Fruit fly (Drosophila melanogaster) whole organism, pupa: ENCODE results near the gene Cp15.

ENCODE experiments used
- CG10348 ChIP-seq: fragments of 200-800 bp; sonication (Bioruptor generic); IDR thresholded peaks from 2 replicates; pipeline ENCODE4 v1.3.6; 2022; ENCODE audit warnings: missing biosample characterization, missing genetic modification characterization
- CG12605 ChIP-seq: fragments of 200-800 bp; sonication (Bioruptor generic); IDR thresholded peaks from 2 replicates; pipeline ENCODE4 v1.3.6; 2022; ENCODE audit warnings: missing biosample characterization, missing genetic modification characterization
- CG13204 ChIP-seq: fragments of 200-800 bp; sonication (Bioruptor generic); optimal IDR thresholded peaks from 2 replicates; lab custom pipeline; 2018; ENCODE audit warnings: missing biosample characterization, mild to moderate bottlenecking, missing genetic modification characterization, moderate library complexity
- CG14655 ChIP-seq: fragments of 200-800 bp; sonication (Bioruptor generic); optimal IDR thresholded peaks from 3 replicates; lab custom pipeline; 2017; ENCODE audit warnings: mild to moderate bottlenecking, missing biosample characterization, missing genetic modification reagents, missing genetic modification characterization
- CG15710 ChIP-seq: fragments of 200-800 bp; sonication (Bioruptor generic); optimal IDR thresholded peaks from 2 replicates; lab custom pipeline; 2018; ENCODE audit warnings: missing biosample characterization, mild to moderate bottlenecking, missing genetic modification characterization, moderate library complexity
- CG17806 ChIP-seq: fragments of 200-800 bp; sonication (Bioruptor generic); optimal IDR thresholded peaks from 2 replicates; lab custom pipeline; 2018; ENCODE audit warnings: missing biosample characterization, mild to moderate bottlenecking, missing genetic modification characterization, moderate library complexity
- CG32121 ChIP-seq: fragments of 200-800 bp; sonication (Bioruptor generic); IDR thresholded peaks from 2 replicates; pipeline ENCODE4 v1.3.6; 2022; ENCODE audit warnings: missing biosample characterization, missing genetic modification characterization
- CG34367 ChIP-seq: fragments of 200-800 bp; sonication (Bioruptor generic); optimal IDR thresholded peaks from 2 replicates; lab custom pipeline; 2018; ENCODE audit warnings: missing biosample characterization, mild to moderate bottlenecking, missing genetic modification characterization
- CG4496 ChIP-seq: fragments of 200-800 bp; sonication (Bioruptor generic); IDR thresholded peaks from 3 replicates; pipeline ENCODE4 v1.3.6; 2022; ENCODE audit warnings: missing biosample characterization, missing genetic modification characterization
- CG8159 ChIP-seq: fragments of 200-800 bp; sonication (Bioruptor generic); optimal IDR thresholded peaks from 3 replicates; lab custom pipeline; 2018; ENCODE audit warnings: missing biosample characterization, mild to moderate bottlenecking, missing genetic modification characterization, moderate library complexity
- CG8301 ChIP-seq: fragments of 200-800 bp; sonication (Bioruptor generic); optimal IDR thresholded peaks from 2 replicates; lab custom pipeline; 2018; ENCODE audit warnings: missing biosample characterization, mild to moderate bottlenecking, missing genetic modification characterization
- CG9948 ChIP-seq: fragments of 200-800 bp; sonication (Bioruptor generic); optimal IDR thresholded peaks from 2 replicates; lab custom pipeline; 2018; ENCODE audit warnings: missing biosample characterization, mild to moderate bottlenecking, missing genetic modification characterization, moderate library complexity
- D1 ChIP-seq: fragments of 200-800 bp; sonication (Bioruptor generic); optimal IDR thresholded peaks from 2 replicates; lab custom pipeline; 2018; ENCODE audit warnings: missing biosample characterization, mild to moderate bottlenecking, missing genetic modification characterization, moderate library complexity
- EcR ChIP-seq: fragments of 200-800 bp; sonication (Bioruptor generic); optimal IDR thresholded peaks from 3 replicates; lab custom pipeline; 2019; ENCODE audit warnings: missing biosample characterization, missing genetic modification characterization, mild to moderate bottlenecking, moderate library complexity, missing genetic modification reagents
- Ets98B ChIP-seq: fragments of 200-800 bp; sonication (Bioruptor generic); IDR thresholded peaks from 2 replicates; pipeline ENCODE4 v1.3.6; 2022; ENCODE audit warnings: missing biosample characterization, missing genetic modification characterization
- Pif1A ChIP-seq: fragments of 200-800 bp; sonication (Bioruptor generic); optimal IDR thresholded peaks from 3 replicates; lab custom pipeline; 2016; ENCODE audit warnings: missing biosample characterization, missing genetic modification characterization
- Pif1B ChIP-seq: fragments of 200-800 bp; sonication (Bioruptor generic); optimal IDR thresholded peaks from 3 replicates; lab custom pipeline; 2016; ENCODE audit warnings: missing biosample characterization, missing genetic modification characterization
- Snoo ChIP-seq: fragments of 200-800 bp; sonication (Bioruptor generic); optimal IDR thresholded peaks from 3 replicates; lab custom pipeline; 2017; ENCODE audit warnings: missing biosample characterization, mild to moderate bottlenecking, missing genetic modification characterization, inconsistent platforms
- fd96Ca ChIP-seq: fragments of 200-800 bp; sonication (Bioruptor generic); IDR thresholded peaks from 3 replicates; pipeline ENCODE4 v1.3.6; 2022; ENCODE audit warnings: missing biosample characterization, missing genetic modification characterization
- gl ChIP-seq: fragments of 200-800 bp; sonication (Bioruptor generic); optimal IDR thresholded peaks from 2 replicates; lab custom pipeline; 2018; ENCODE audit warnings: missing biosample characterization, mild to moderate bottlenecking, missing genetic modification characterization
- rn ChIP-seq: fragments of 200-800 bp; sonication (Bioruptor generic); IDR thresholded peaks from 2 replicates; pipeline ENCODE4 v1.3.6; 2022; ENCODE audit warnings: missing biosample characterization, missing genetic modification characterization

Cp15 gene

dm6 chr3L:8707821-8708220, 20.5 kb upstream of the Cp15 start:
- peak; percentile 4 for TF ChIP-seq Pif1B (GFP tag; lab: Kevin White, UChicago)
- 0 out of 3 replicates have a peak, but pooled peaks have one; percentile 36 for TF ChIP-seq fd96Ca
- peak; percentile 20 for TF ChIP-seq CG17806 (tag; lab: Kevin White, UChicago)
- peak; percentile 15 for TF ChIP-seq Snoo (tag; lab: Kevin White, UChicago)
- TF ChIP-seq CG15710 (tag; lab: Kevin White, UChicago), result peak; percentile 29
- TF ChIP-seq CG32121 (GFP tag; lab: Robert Waterston, UW), result no peak
- no peak for TF ChIP-seq CG10348
- TF ChIP-seq CG8159 (tag; lab: Kevin White, UChicago), result peak; percentile 18
- peak; percentile 16 for TF ChIP-seq CG9948 (tag; lab: Kevin White, UChicago)
- TF ChIP-seq D1 (tag; lab: Kevin White, UChicago), result no peak
- peak; percentile 13 for TF ChIP-seq CG14655
- TF ChIP-seq, all 21 proteins: peak for 8

dm6 chr3L:8708856-8709255, 19.4 kb upstream of the Cp15 start:
- TF ChIP-seq CG14655 (no peak), EcR (GFP tag; lab: Kevin White, UChicago) (no peak), CG13204 (GFP tag; lab: Kevin White, UChicago) (no peak), CG12605 (GFP tag; lab: Robert Waterston, UW) (no peak), rn (GFP tag; lab: Robert Waterston, UW) (no peak), fd96Ca (no peak), CG32121 (GFP tag; lab: Robert Waterston, UW) (no peak), CG4496 (no peak), CG34367 (tag; lab: Kevin White, UChicago) (no peak), CG17806 (tag; lab: Kevin White, UChicago) (no peak), CG15710 (tag; lab: Kevin White, UChicago) (no peak), Snoo (tag; lab: Kevin White, UChicago) (no peak), gl (tag; lab: Kevin White, UChicago) (no peak), CG8301 (tag; lab: Kevin White, UChicago) (no peak), Pif1A (no peak), Pif1B (GFP tag; lab: Kevin White, UChicago) (no peak), CG10348 (no peak)

- TF ChIP-seq fd96Ca, result no peak
- TF ChIP-seq CG8159 (tag; lab: Kevin White, UChicago), result peak; percentile 56
- TF ChIP-seq CG13204 (GFP tag; lab: Kevin White, UChicago), result no peak
- no peak for TF ChIP-seq D1 (tag; lab: Kevin White, UChicago)
- no peak for TF ChIP-seq CG10348
- no peak for TF ChIP-seq CG32121 (GFP tag; lab: Robert Waterston, UW)
- peak; percentile 28 for TF ChIP-seq CG17806 (tag; lab: Kevin White, UChicago)
- TF ChIP-seq Pif1A, result no peak
- peak; percentile 29 for TF ChIP-seq CG9948 (tag; lab: Kevin White, UChicago)
- peak; percentile 8 for TF ChIP-seq CG34367 (tag; lab: Kevin White, UChicago)
- TF ChIP-seq CG15710 (tag; lab: Kevin White, UChicago), result peak; percentile 55
- TF ChIP-seq Ets98B, result no peak
- no peak for TF ChIP-seq CG8301 (tag; lab: Kevin White, UChicago)
- TF ChIP-seq CG12605 (GFP tag; lab: Robert Waterston, UW), result no peak
- peak; percentile 11 for TF ChIP-seq CG14655
These were observed 15.4 kb upstream of the Cp15 start for dm6 chr3L:8712913-8713312.

- no peak for TF ChIP-seq CG13204 (GFP tag; lab: Kevin White, UChicago)
- TF ChIP-seq CG9948 (tag; lab: Kevin White, UChicago), result peak; percentile 32
- TF ChIP-seq EcR (GFP tag; lab: Kevin White, UChicago), result no peak
- peak; percentile 46 for TF ChIP-seq CG8159 (tag; lab: Kevin White, UChicago)
- no peak for TF ChIP-seq D1 (tag; lab: Kevin White, UChicago)
- TF ChIP-seq CG8301 (tag; lab: Kevin White, UChicago), result peak; percentile 17
- no peak for TF ChIP-seq Ets98B
- peak; percentile 31 for TF ChIP-seq Pif1A
- no peak for TF ChIP-seq CG4496
- TF ChIP-seq fd96Ca, result no peak
- peak; percentile 1 for TF ChIP-seq Snoo (tag; lab: Kevin White, UChicago)
- TF ChIP-seq CG34367 (tag; lab: Kevin White, UChicago), result peak; percentile 4
- TF ChIP-seq rn (GFP tag; lab: Robert Waterston, UW), result no peak
- peak; percentile 54 for TF ChIP-seq CG14655
- peak; percentile 19 for TF ChIP-seq CG15710 (tag; lab: Kevin White, UChicago)
- TF ChIP-seq CG10348, result no peak
- no peak for TF ChIP-seq Pif1B (GFP tag; lab: Kevin White, UChicago)
- no peak for TF ChIP-seq gl (tag; lab: Kevin White, UChicago)
- TF ChIP-seq CG17806 (tag; lab: Kevin White, UChicago), result peak; percentile 33
- TF ChIP-seq CG32121 (GFP tag; lab: Robert Waterston, UW), result no peak
- no peak for TF ChIP-seq CG12605 (GFP tag; lab: Robert Waterston, UW)
These were observed 12.3 kb upstream of the Cp15 start for dm6 chr3L:8716013-8716412.

- TF ChIP-seq D1 (tag; lab: Kevin White, UChicago) (peak; percentile 90), CG17806 (tag; lab: Kevin White, UChicago) (no peak), CG14655 (no peak)
These were observed 9.7 kb upstream of the Cp15 start for dm6 chr3L:8718602-8719001.

dm6 chr3L:8719990-8720559, 8.2 kb upstream of the Cp15 start, which contains the start of gene SrpRbeta:
TSS of gene SrpRbeta (minus strand) at chr3L:8720225.
- TF ChIP-seq fd96Ca, result no peak
- TF ChIP-seq Pif1A, result peak; percentile 4
- TF ChIP-seq CG12605 (GFP tag; lab: Robert Waterston, UW), result no peak
- TF ChIP-seq CG8301 (tag; lab: Kevin White, UChicago), result no peak
- no peak for TF ChIP-seq CG32121 (GFP tag; lab: Robert Waterston, UW)
- no peak for TF ChIP-seq rn (GFP tag; lab: Robert Waterston, UW)
- TF ChIP-seq Snoo (tag; lab: Kevin White, UChicago), result peak; percentile 30
